Worm (Caenorhabditis elegans) whole organism, L2 larva: ENCODE measurements around the gene Y39E4B.13.
A peak's percentile ranks its signal among the peaks of the same experiment; 100 is the strongest.

Experiments used
- R02D3.7 ChIP-seq: fragments of 150-350 bp; optimal IDR thresholded peaks from 2 replicates; lab custom pipeline; 2014; ENCODE audit warnings: missing biosample characterization, missing genetic modification characterization
- ZK546.5 ChIP-seq: sonication (generic microtip); optimal IDR thresholded peaks from 2 replicates; lab custom pipeline; 2017; ENCODE audit warnings: missing biosample characterization, missing genetic modification characterization
- aly-2 ChIP-seq: fragments of 150-350 bp; optimal IDR thresholded peaks from 2 replicates; lab custom pipeline; 2014; ENCODE audit warnings: missing biosample characterization, missing genetic modification characterization
- egl-27 ChIP-seq: sonication (generic microtip); optimal IDR thresholded peaks from 3 replicates; lab custom pipeline; 2017; ENCODE audit warnings: missing biosample characterization, missing genetic modification reagents, missing genetic modification characterization
- lin-11 ChIP-seq: fragments of 150-350 bp; sonication (generic microtip); optimal IDR thresholded peaks from 2 replicates; lab custom pipeline; 2014; ENCODE audit warnings: missing biosample characterization, missing genetic modification characterization, inconsistent platforms, mixed read lengths
- lsy-2 ChIP-seq, 2 experiments: fragments of 150-350 bp in 1 of 2; sonication (generic microtip) in 1 of 2; optimal IDR thresholded peaks; 2 replicates each; lab custom pipeline; 2014 to 2017; ENCODE audit warnings: missing biosample characterization in 2 of 2, missing genetic modification characterization in 2 of 2
- nhr-12 ChIP-seq: fragments of 150-350 bp; optimal IDR thresholded peaks from 2 replicates; lab custom pipeline; 2014; ENCODE audit warnings: missing biosample characterization, missing genetic modification characterization
- ztf-11 ChIP-seq: sonication (generic microtip); optimal IDR thresholded peaks from 2 replicates; lab custom pipeline; 2017; ENCODE audit warnings: missing biosample characterization, missing genetic modification characterization
- ztf-4 ChIP-seq: fragments of 150-350 bp; optimal IDR thresholded peaks from 2 replicates; lab custom pipeline; 2014; ENCODE audit warnings: missing biosample characterization, missing genetic modification characterization

DNA sequence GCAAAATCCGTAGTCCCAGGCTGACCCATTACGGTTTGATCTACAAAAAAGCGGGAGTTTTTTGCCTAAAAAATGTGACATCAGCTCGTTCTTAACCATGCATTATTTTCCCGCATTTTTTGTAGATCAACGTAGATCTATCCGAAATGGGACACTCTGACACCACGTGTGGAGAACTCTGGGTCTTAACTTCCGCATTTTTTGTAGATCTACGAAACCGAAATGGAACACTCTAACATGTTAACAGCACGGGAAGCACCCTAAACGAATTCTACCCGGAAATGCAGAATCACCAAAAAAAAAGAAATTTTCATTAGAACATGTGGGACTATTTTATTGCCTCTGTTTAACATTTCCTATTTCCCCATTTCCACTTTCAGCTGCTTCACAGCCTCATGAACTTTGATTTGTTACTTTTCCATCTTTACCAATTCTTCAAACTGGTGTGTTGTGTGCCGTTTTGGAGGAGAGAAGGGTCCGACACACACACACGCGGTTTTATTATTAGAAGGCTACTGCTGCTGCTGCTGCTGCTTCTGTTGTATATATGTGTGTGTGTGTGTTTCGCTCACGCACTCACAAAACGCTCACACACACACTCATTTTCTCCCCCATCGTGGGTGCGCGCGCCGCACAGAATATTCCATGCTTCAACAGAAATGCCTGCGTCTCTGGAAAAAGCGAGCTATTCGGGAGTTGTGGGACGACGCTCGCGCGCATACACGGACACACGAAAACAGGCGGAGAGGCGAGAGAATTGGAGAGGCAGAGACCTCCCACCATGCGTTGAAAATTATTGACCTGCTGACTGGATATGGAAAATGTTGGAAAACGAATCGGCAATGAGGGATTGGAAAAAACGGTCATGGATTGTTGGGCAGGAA is 22.8 kb upstream of the Y39E4B.13 start:
- TF ChIP-seq lsy-2 (tag; optimal IDR thresholded peaks at IDR 0.05; lab: Kevin White, UChicago) = peak; percentile 56 to 87
- peak; percentile 78 for TF ChIP-seq ztf-4
- peak; percentile 74 for TF ChIP-seq egl-27
- TF ChIP-seq R02D3.7 = no peak
- no peak for TF ChIP-seq ztf-11
- no peak for TF ChIP-seq nhr-12 (tag; lab: Kevin White, UChicago)
- no peak for TF ChIP-seq ZK546.5 (tag; lab: Kevin White, UChicago)
- TF ChIP-seq lin-11 = peak; percentile 91
- TF ChIP-seq aly-2 (tag; lab: Kevin White, UChicago) = no peak
